Worm (Caenorhabditis elegans) whole organism, mixed stage, embryonic: Measurements from ENCODE around the gene rnst-2.

Experiments
- cnd-1 ChIP-seq: fragments of 200-800 bp; sonication (Bioruptor generic); optimal IDR thresholded peaks from 2 replicates; lab custom pipeline; 2018; ENCODE audit warnings: mild to moderate bottlenecking, missing genetic modification characterization, missing compliant biosample characterization
- ham-2 ChIP-seq: fragments of 200-800 bp; sonication (Bioruptor generic); optimal IDR thresholded peaks from 2 replicates; lab custom pipeline; 2018; ENCODE audit warnings: mild to moderate bottlenecking, missing genetic modification characterization, missing compliant biosample characterization
- mep-1 ChIP-seq: fragments of 150-350 bp; optimal IDR thresholded peaks from 2 replicates; lab custom pipeline; 2017; ENCODE audit warnings: missing biosample characterization, missing genetic modification reagents, missing genetic modification characterization, inconsistent platforms
- nhr-237 ChIP-seq: fragments of 150-350 bp; optimal IDR thresholded peaks from 2 replicates; lab custom pipeline; 2014; ENCODE audit warnings: missing biosample characterization, missing genetic modification characterization
- sem-2 ChIP-seq: fragments of 200-800 bp; sonication (Bioruptor generic); optimal IDR thresholded peaks from 2 replicates; lab custom pipeline; 2018; ENCODE audit warnings: mild to moderate bottlenecking, missing genetic modification characterization, missing compliant biosample characterization
- unc-62 ChIP-seq: fragments of 150-350 bp; optimal IDR thresholded peaks from 2 replicates; lab custom pipeline; 2014; ENCODE audit warnings: missing biosample characterization, missing genetic modification reagents, missing genetic modification characterization
- ztf-11 ChIP-seq: fragments of 150-350 bp; optimal IDR thresholded peaks from 2 replicates; lab custom pipeline; 2014; ENCODE audit warnings: missing biosample characterization, missing genetic modification characterization

DNA sequence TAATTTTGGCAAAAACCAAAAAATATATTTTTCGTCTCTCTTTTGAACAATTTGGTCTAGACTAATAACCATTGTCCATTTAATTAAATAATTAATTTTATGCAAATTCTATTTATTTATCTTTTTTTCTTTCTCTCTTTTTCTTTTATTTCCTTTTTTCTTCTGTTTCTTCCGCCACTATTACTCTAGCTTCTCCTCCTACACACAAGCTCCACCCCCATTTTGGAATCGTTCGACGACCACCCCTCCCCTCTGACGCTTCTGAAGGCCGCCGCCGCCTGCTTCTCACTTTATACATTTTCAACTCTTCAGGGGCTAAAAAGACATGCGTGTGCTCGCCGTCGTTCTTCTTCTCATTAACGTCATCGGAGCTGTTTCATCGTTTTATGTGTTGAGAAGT is 13.6 kb downstream of the rnst-2 start, which contains the start of gene K10C9.1:
- TF ChIP-seq nhr-237 (tag; lab: Kevin White, UChicago) = no peak
- no peak for TF ChIP-seq ham-2 (GFP tag; lab: Kevin White, UChicago)
- TF ChIP-seq cnd-1 (tag; lab: Kevin White, UChicago) = no peak
- TF ChIP-seq ztf-11 (tag; lab: Kevin White, UChicago) = no peak
- TF ChIP-seq mep-1 = no peak
- no peak for TF ChIP-seq unc-62 (GFP tag; lab: Kevin White, UChicago)
- no peak for TF ChIP-seq sem-2
